Worm (Caenorhabditis elegans): ENCODE results near the gene C27A7.9.

ce11 chrV:12184308-12184999 lies 30.0 kb upstream of the C27A7.9 start, which contains the start of gene srd-4:
- TF ChIP-seq nhr-67 (tag; optimal IDR thresholded peaks at IDR 0.05) (no peak), pha-4 (tag; optimal IDR thresholded peaks at IDR 0.05) (no peak), ztf-4 (tag; optimal IDR thresholded peaks at IDR 0.05) (no peak), ama-1 (optimal IDR thresholded peaks at IDR 0.05) (no peak)

All from whole organism, L3 larva.